Worm (Caenorhabditis elegans) whole organism, L4 larva: ENCODE data around the gene ddl-1.

ENCODE experiments used
- D1046.2 ChIP-seq: fragments of 200-800 bp; sonication (Bioruptor generic); IDR thresholded peaks from 2 replicates; pipeline ENCODE4 v1.3.6; 2022; ENCODE audit warnings: missing genetic modification characterization, missing compliant biosample characterization
- F10B5.3 ChIP-seq: sonication (generic microtip); optimal IDR thresholded peaks from 2 replicates; lab custom pipeline; 2016; ENCODE audit warnings: mild to moderate bottlenecking, missing genetic modification characterization, missing compliant biosample characterization
- F37D6.2 ChIP-seq: sonication (generic microtip); optimal IDR thresholded peaks from 2 replicates; lab custom pipeline; 2016; ENCODE audit warnings: mild to moderate bottlenecking, missing genetic modification characterization, missing compliant biosample characterization
- F49E8.2 ChIP-seq: sonication (generic microtip); optimal IDR thresholded peaks from 2 replicates; lab custom pipeline; 2016; ENCODE audit warnings: missing compliant biosample characterization, mild to moderate bottlenecking, missing genetic modification characterization, borderline replicate concordance
- T26A8.4 ChIP-seq: fragments of 200-800 bp; sonication (Bioruptor generic); IDR thresholded peaks from 2 replicates; pipeline ENCODE4 v1.3.6; 2022; ENCODE audit warnings: missing genetic modification characterization, missing compliant biosample characterization
- Y75B8A.6 ChIP-seq: fragments of 200-800 bp; sonication (Bioruptor generic); IDR thresholded peaks from 2 replicates; pipeline ENCODE4 v1.3.6; 2022; ENCODE audit warnings: missing genetic modification reagents, missing genetic modification characterization, missing compliant biosample characterization
- ZK337.2 ChIP-seq: fragments of 200-800 bp; sonication (Bioruptor generic); IDR thresholded peaks from 2 replicates; pipeline ENCODE4 v1.3.6; 2022; ENCODE audit warnings: missing genetic modification reagents, missing genetic modification characterization, missing compliant biosample characterization
- ZK546.5 ChIP-seq, 2 experiments: sonication (generic microtip); optimal IDR thresholded peaks; 2 replicates each; lab custom pipeline; 2017; ENCODE audit warnings: missing biosample characterization in 2 of 2, missing genetic modification characterization in 2 of 2
- arid-1 ChIP-seq: fragments of 200-800 bp; sonication (Bioruptor generic); conservative IDR thresholded peaks from 2 replicates; pipeline ENCODE4 v1.3.6; 2022; ENCODE audit warnings: missing genetic modification reagents, missing genetic modification characterization, missing compliant biosample characterization
- ceh-20 ChIP-seq: fragments of 200-800 bp; sonication (Bioruptor generic); IDR thresholded peaks from 2 replicates; pipeline ENCODE4 v1.3.6; 2022; ENCODE audit warnings: missing genetic modification reagents, missing genetic modification characterization, missing compliant biosample characterization
- cey-2 ChIP-seq: sonication (generic microtip); optimal IDR thresholded peaks from 3 replicates; lab custom pipeline; 2017; ENCODE audit warnings: missing genetic modification characterization, mild to moderate bottlenecking, missing compliant biosample characterization, antibody characterized with exemption, borderline replicate concordance; ENCODE audit not compliant: insufficient read depth
- ctbp-1 ChIP-seq: fragments of 200-800 bp; sonication (Bioruptor generic); IDR thresholded peaks from 2 replicates; pipeline ENCODE4 v1.3.6; 2022; ENCODE audit warnings: missing genetic modification reagents, missing genetic modification characterization, missing compliant biosample characterization
- daf-12 ChIP-seq: fragments of 150-350 bp; optimal IDR thresholded peaks from 2 replicates; lab custom pipeline; 2014; ENCODE audit warnings: missing biosample characterization, missing genetic modification reagents, missing genetic modification characterization
- daf-19 ChIP-seq: fragments of 200-800 bp; sonication (Bioruptor generic); conservative IDR thresholded peaks from 2 replicates; pipeline ENCODE4 v1.3.6; 2022; ENCODE audit warnings: missing genetic modification characterization, missing compliant biosample characterization
- daf-8 ChIP-seq: fragments of 200-800 bp; sonication (Bioruptor generic); IDR thresholded peaks from 2 replicates; pipeline ENCODE4 v1.3.6; 2022; ENCODE audit warnings: missing genetic modification characterization, missing compliant biosample characterization
- dmd-8 ChIP-seq: fragments of 200-800 bp; sonication (Bioruptor generic); IDR thresholded peaks from 2 replicates; pipeline ENCODE4 v1.3.6; 2022; ENCODE audit warnings: missing genetic modification characterization, missing compliant biosample characterization
- fkh-10 ChIP-seq: fragments of 150-350 bp; optimal IDR thresholded peaks from 2 replicates; lab custom pipeline; 2014; ENCODE audit warnings: missing biosample characterization, missing genetic modification reagents, missing genetic modification characterization
- fos-1 ChIP-seq: fragments of 150-350 bp; optimal IDR thresholded peaks from 2 replicates; lab custom pipeline; 2014; ENCODE audit warnings: missing biosample characterization, missing genetic modification characterization
- hif-1 ChIP-seq, 2 experiments: sonication (generic microtip); optimal IDR thresholded peaks; 2 replicates each; lab custom pipeline; 2016 to 2017; ENCODE audit warnings: missing compliant biosample characterization in 2 of 2, missing genetic modification characterization in 2 of 2, missing genetic modification reagents in 2 of 2, missing genotype in 2 of 2, mild to moderate bottlenecking in 1 of 2
- hlh-30 ChIP-seq: sonication (generic microtip); optimal IDR thresholded peaks from 2 replicates; lab custom pipeline; 2017; ENCODE audit warnings: antibody characterized with exemption, mild to moderate bottlenecking, missing genetic modification characterization, missing compliant biosample characterization; ENCODE audit not compliant: insufficient read depth
- jun-1 ChIP-seq: fragments of 150-350 bp; optimal IDR thresholded peaks from 2 replicates; lab custom pipeline; 2014; ENCODE audit warnings: missing biosample characterization, missing genetic modification reagents, missing genetic modification characterization
- lim-7 ChIP-seq: fragments of 200-800 bp; sonication (Bioruptor generic); IDR thresholded peaks from 2 replicates; pipeline ENCODE4 v1.3.6; 2022; ENCODE audit warnings: missing genetic modification characterization, missing compliant biosample characterization
- lin-1 ChIP-seq: fragments of 200-800 bp; sonication (Bioruptor generic); IDR thresholded peaks from 2 replicates; pipeline ENCODE4 v1.3.6; 2022; ENCODE audit warnings: missing genetic modification reagents, missing genetic modification characterization, missing compliant biosample characterization
- lin-29 ChIP-seq: fragments of 200-800 bp; sonication (Bioruptor generic); IDR thresholded peaks from 2 replicates; pipeline ENCODE4 v1.3.6; 2022; ENCODE audit warnings: missing genetic modification reagents, missing genetic modification characterization, missing compliant biosample characterization
- lin-38 ChIP-seq: fragments of 200-800 bp; sonication (Bioruptor generic); IDR thresholded peaks from 2 replicates; pipeline ENCODE4 v1.3.6; 2022; ENCODE audit warnings: missing genetic modification reagents, missing genetic modification characterization, missing compliant biosample characterization
- lir-3 ChIP-seq: sonication (generic microtip); optimal IDR thresholded peaks from 2 replicates; lab custom pipeline; 2016; ENCODE audit warnings: mild to moderate bottlenecking, missing genetic modification characterization, missing compliant biosample characterization
- lsy-2 ChIP-seq, 2 experiments: fragments of 150-350 bp in 1 of 2; sonication (generic microtip) in 1 of 2; optimal IDR thresholded peaks; 2 replicates each; lab custom pipeline; 2014 to 2017; ENCODE audit warnings: missing biosample characterization in 2 of 2, missing genetic modification characterization in 2 of 2
- madf-5 ChIP-seq, 2 experiments: fragments of 200-800 bp; sonication (Bioruptor generic); IDR thresholded peaks; 2 replicates each; pipeline ENCODE4 v1.3.6; 2022; ENCODE audit warnings: missing compliant biosample characterization in 2 of 2, missing genetic modification characterization in 2 of 2
- madf-9 ChIP-seq: fragments of 200-800 bp; sonication (Bioruptor generic); conservative IDR thresholded peaks from 2 replicates; pipeline ENCODE4 v1.3.6; 2022; ENCODE audit warnings: missing genetic modification reagents, missing genetic modification characterization, missing compliant biosample characterization
- mep-1 ChIP-seq: fragments of 150-350 bp; sonication (generic microtip); optimal IDR thresholded peaks from 3 replicates; lab custom pipeline; 2014; ENCODE audit warnings: missing biosample characterization, missing genetic modification characterization
- mes-2 ChIP-seq: sonication (generic microtip); optimal IDR thresholded peaks from 2 replicates; lab custom pipeline; 2016; ENCODE audit warnings: missing genotype, mild to moderate bottlenecking, missing genetic modification characterization, missing compliant biosample characterization; ENCODE audit not compliant: poor library complexity, severe bottlenecking
- mxl-2 ChIP-seq: fragments of 200-800 bp; sonication (Bioruptor generic); conservative IDR thresholded peaks from 2 replicates; pipeline ENCODE4 v1.3.6; 2022; ENCODE audit warnings: missing genetic modification reagents, missing genetic modification characterization, missing compliant biosample characterization
- mxl-3 ChIP-seq: fragments of 200-800 bp; sonication (Bioruptor generic); optimal IDR thresholded peaks from 2 replicates; lab custom pipeline; 2018; ENCODE audit warnings: mild to moderate bottlenecking, missing genetic modification characterization, missing compliant biosample characterization
- nhr-11 ChIP-seq: fragments of 150-350 bp; optimal IDR thresholded peaks from 2 replicates; lab custom pipeline; 2014; ENCODE audit warnings: missing biosample characterization, missing genetic modification characterization
- nhr-111 ChIP-seq: fragments of 200-800 bp; sonication (Bioruptor generic); optimal IDR thresholded peaks from 2 replicates; lab custom pipeline; 2018; ENCODE audit warnings: mild to moderate bottlenecking, missing genetic modification characterization, missing compliant biosample characterization
- nhr-25 ChIP-seq: sonication (generic microtip); optimal IDR thresholded peaks from 2 replicates; lab custom pipeline; 2017; ENCODE audit warnings: missing genetic modification characterization, mild to moderate bottlenecking, missing compliant biosample characterization, antibody characterized with exemption, moderate library complexity, borderline replicate concordance; ENCODE audit not compliant: insufficient read depth
- nhr-28 ChIP-seq: fragments of 150-350 bp; optimal IDR thresholded peaks from 2 replicates; lab custom pipeline; 2014; ENCODE audit warnings: missing biosample characterization, missing genetic modification characterization
- pha-4 ChIP-seq, 2 experiments: fragments of 150-350 bp in 1 of 2; fragments of 200-800 bp in 1 of 2; sonication (Bioruptor generic) in 1 of 2; IDR thresholded peaks in 1 of 2; optimal IDR thresholded peaks in 1 of 2; 2 replicates each; pipeline versions ENCODE4 v1.3.6 to Lab custom; 2014 to 2022; ENCODE audit warnings: missing genetic modification characterization in 2 of 2, missing genetic modification reagents in 2 of 2, missing biosample characterization in 1 of 2, missing compliant biosample characterization in 1 of 2
- rbr-2 ChIP-seq: sonication (generic microtip); optimal IDR thresholded peaks from 2 replicates; lab custom pipeline; 2016; ENCODE audit warnings: missing genotype, missing genetic modification characterization, missing compliant biosample characterization
- tra-1 ChIP-seq: fragments of 200-800 bp; sonication (Bioruptor generic); IDR thresholded peaks from 2 replicates; pipeline ENCODE4 v1.3.6; 2022; ENCODE audit warnings: missing genetic modification reagents, missing genetic modification characterization, missing compliant biosample characterization
- unc-62 ChIP-seq, 3 experiments: fragments of 150-350 bp in 1 of 3; sonication (generic microtip); optimal IDR thresholded peaks in 2 of 3; peaks in 1 of 3; 1 replicate in 1 of 3; 2 replicates in 2 of 3; lab custom pipeline; 2014 to 2017; ENCODE audit warnings: missing biosample characterization in 3 of 3, missing genetic modification characterization in 3 of 3, missing genetic modification reagents in 3 of 3, missing genotype in 1 of 3
- vab-7 ChIP-seq: fragments of 200-800 bp; sonication (Bioruptor generic); IDR thresholded peaks from 2 replicates; pipeline ENCODE4 v1.3.6; 2022; ENCODE audit warnings: missing genetic modification reagents, missing genetic modification characterization, missing compliant biosample characterization
- zfp-3 ChIP-seq: fragments of 200-800 bp; sonication (Bioruptor generic); conservative IDR thresholded peaks from 2 replicates; pipeline ENCODE4 v1.3.6; 2022; ENCODE audit warnings: missing genetic modification reagents, missing genetic modification characterization, missing compliant biosample characterization
- zip-2 ChIP-seq: fragments of 150-350 bp; optimal IDR thresholded peaks from 2 replicates; lab custom pipeline; 2014; ENCODE audit warnings: missing biosample characterization, missing genetic modification characterization
- ztf-11 ChIP-seq: fragments of 150-350 bp; optimal IDR thresholded peaks from 2 replicates; lab custom pipeline; 2014; ENCODE audit warnings: missing biosample characterization, missing genetic modification characterization

Gene ddl-1

ce11 chrII:5660736-5661734, 12.9 kb upstream of the ddl-1 start, which contains the start of the genes ift-43 and mdt-26 (continued):
- TF ChIP-seq F37D6.2 (tag; lab: Kevin White, UChicago) (peak; percentile 70), lir-3 (tag; lab: Kevin White, UChicago) (peak; percentile 28), cey-2 (tag; lab: Kevin White, UChicago) (no peak), madf-9 (GFP tag; lab: Robert Waterston, UW) (peak; percentile 67), daf-19 (peak; percentile 91), fos-1 (no peak), mes-2 (tag; lab: Kevin White, UChicago) (peak; percentile 74), nhr-111 (peak; percentile 21), D1046.2 (GFP tag; lab: Robert Waterston, UW) (no peak), daf-12 (tag; lab: Kevin White, UChicago) (no peak), lin-29 (GFP tag; lab: Robert Waterston, UW) (peak; percentile 49; the same call in 1 of the 2 replicates), lin-1 (GFP tag; lab: Robert Waterston, UW) (no peak), fkh-10 (GFP tag; lab: Kevin White, UChicago) (peak; percentile 63), lsy-2 (tag; optimal IDR thresholded peaks at IDR 0.05; lab: Kevin White, UChicago) (peak; percentile 39 to 80), T26A8.4 (GFP tag; lab: Robert Waterston, UW) (peak; percentile 82), ZK337.2 (GFP tag; lab: Robert Waterston, UW) (no peak), lin-38 (GFP tag; lab: Robert Waterston, UW) (peak; percentile 66), rbr-2 (peak; percentile 76), mxl-2 (GFP tag; lab: Robert Waterston, UW) (no peak), ceh-20 (GFP tag; lab: Robert Waterston, UW) (peak; percentile 67), nhr-11 (tag; lab: Kevin White, UChicago) (peak; percentile 69), arid-1 (GFP tag; lab: Robert Waterston, UW) (peak; percentile 78), lim-7 (peak; percentile 69), madf-5 (GFP tag; IDR thresholded peaks at IDR 0.05; lab: Robert Waterston, UW) (0 out of 4 replicates have a peak, but pooled peaks of 1 of the 2 experiments have one; percentile 30), tra-1 (peak; percentile 46; the same call in 1 of the 2 replicates), hif-1 (tag; optimal IDR thresholded peaks at IDR 0.05; lab: Kevin White, UChicago) (peak; percentile 31 to 69), ctbp-1 (GFP tag; lab: Robert Waterston, UW) (peak; percentile 92), vab-7 (0 out of 2 replicates have a peak, but pooled peaks have one; percentile 42), mep-1 (tag; lab: Kevin White, UChicago) (peak; percentile 77), F10B5.3 (tag; lab: Kevin White, UChicago) (peak; percentile 42), ZK546.5 (tag; optimal IDR thresholded peaks at IDR 0.05; lab: Kevin White, UChicago) (peak in 1 of 2 experiments; percentile 3), zip-2 (tag; lab: Kevin White, UChicago) (no peak), unc-62 (GFP tag; optimal IDR thresholded peaks at IDR 0.05 in 1 of 2; lab: Kevin White, UChicago) (peak in 1 of 2 experiments; percentile 97), unc-62 (tag; optimal IDR thresholded peaks at IDR 0.05; lab: Kevin White, UChicago) (no peak), mxl-3 (peak; percentile 47), dmd-8 (GFP tag; lab: Robert Waterston, UW) (peak; percentile 74; the same call in 1 of the 2 replicates), nhr-28 (tag; lab: Kevin White, UChicago) (peak; percentile 46), nhr-25 (peak; percentile 61), Y75B8A.6 (GFP tag; lab: Robert Waterston, UW) (peak; percentile 73; the same call in 1 of the 2 replicates), hlh-30 (peak; percentile 79), daf-8 (GFP tag; lab: Robert Waterston, UW) (no peak), jun-1 (tag; lab: Kevin White, UChicago) (peak; percentile 57), F49E8.2 (tag; lab: Kevin White, UChicago) (no peak), ztf-11 (no peak), pha-4 (GFP tag; IDR thresholded peaks at IDR 0.05; lab: Robert Waterston, UW) (peak; percentile 72; the same call in 1 of the 2 replicates), pha-4 (tag; optimal IDR thresholded peaks at IDR 0.05; lab: Kevin White, UChicago) (no peak), zfp-3 (GFP tag; lab: Robert Waterston, UW) (0 out of 2 replicates have a peak, but pooled peaks have one; percentile 36)
